Fruit fly (Drosophila melanogaster): ENCODE results near the gene Yp3.

The Yp3 gene

DNA sequence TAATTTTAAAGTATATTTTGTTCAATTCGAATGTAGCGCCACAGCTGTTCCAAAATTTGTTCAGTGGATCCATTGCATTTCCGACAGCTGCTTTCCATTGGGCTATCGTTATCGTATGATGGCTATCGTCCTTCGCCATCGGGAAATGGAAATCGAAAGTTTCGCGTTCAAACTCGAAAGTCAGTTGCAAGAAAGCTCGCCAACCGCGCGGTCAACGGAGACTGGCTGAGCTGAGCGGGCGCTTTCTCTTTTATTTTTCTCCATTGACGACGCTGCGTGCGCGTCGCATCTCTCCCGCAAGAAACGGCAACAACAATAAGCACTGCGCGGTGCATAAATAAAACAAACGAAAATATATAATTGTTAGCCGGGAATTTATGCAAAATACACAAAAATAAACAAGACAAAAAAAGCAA lies 24.2 kb downstream of the Yp3 start, which contains the start of gene inaE (continued):
- TF ChIP-seq slbo (GFP tag; IDR thresholded peaks at IDR 0.05): no peak
- TF ChIP-seq CG18599 (GFP tag; optimal IDR thresholded peaks at IDR 0.05): no peak
- TF ChIP-seq ap (GFP tag; IDR thresholded peaks at IDR 0.05): no peak
- no peak for TF ChIP-seq CG18011 (GFP tag; optimal IDR thresholded peaks at IDR 0.05)
- TF ChIP-seq br (optimal IDR thresholded peaks at IDR 0.05): no peak
- no peak; the same call in 1 of the 2 replicates for TF ChIP-seq ranshi (GFP tag; IDR thresholded peaks at IDR 0.05)
- TF ChIP-seq CG16813 (GFP tag; IDR thresholded peaks at IDR 0.05; ENCODE audit: partially characterized antibody): 0 out of 3 replicates have a peak, but pooled peaks have one; percentile 40
- TF ChIP-seq CG7963 (GFP tag; IDR thresholded peaks at IDR 0.05; ENCODE audit: partially characterized antibody): 0 out of 3 replicates have a peak, but pooled peaks have one; percentile 36
- TF ChIP-seq sqz (GFP tag; optimal IDR thresholded peaks at IDR 0.05): no peak
- no peak for TF ChIP-seq Oli (tag; optimal IDR thresholded peaks at IDR 0.05)
- TF ChIP-seq CG4360 (GFP tag; IDR thresholded peaks at IDR 0.05): peak; percentile 38; the same call in 1 of the 2 replicates
- no peak for TF ChIP-seq Max (GFP tag; optimal IDR thresholded peaks at IDR 0.05)
- 0 out of 4 replicates have a peak, but pooled peaks have one; percentile 63 for TF ChIP-seq chinmo (GFP tag; IDR thresholded peaks at IDR 0.05; ENCODE audit: partially characterized antibody)
- no peak for TF ChIP-seq CG31365 (tag; optimal IDR thresholded peaks at IDR 0.05)
- TF ChIP-seq CG8924 (tag; optimal IDR thresholded peaks at IDR 0.05): peak; percentile 1
- peak; percentile 69 for TF ChIP-seq CG13287 (GFP tag; IDR thresholded peaks at IDR 0.05; ENCODE audit: partially characterized antibody)
- TF ChIP-seq vvl (GFP tag; IDR thresholded peaks at IDR 0.05): peak; percentile 60; the same call in 1 of the 2 replicates
- TF ChIP-seq chif (GFP tag; optimal IDR thresholded peaks at IDR 0.05): no peak
- no peak for TF ChIP-seq jing (GFP tag; optimal IDR thresholded peaks at IDR 0.05)
- no peak for TF ChIP-seq CG12219 (GFP tag; optimal IDR thresholded peaks at IDR 0.05)
- no peak for TF ChIP-seq CG8765 (GFP tag; IDR thresholded peaks at IDR 0.05)
- TF ChIP-seq sima (GFP tag; optimal IDR thresholded peaks at IDR 0.05): no peak
- TF ChIP-seq Hmx (GFP tag; optimal IDR thresholded peaks at IDR 0.05): no peak
- TF ChIP-seq dan (GFP tag; IDR thresholded peaks at IDR 0.05): no peak
- no peak for TF ChIP-seq z (GFP tag; IDR thresholded peaks at IDR 0.05)
- TF ChIP-seq CG10654 (GFP tag; optimal IDR thresholded peaks at IDR 0.05): no peak
- TF ChIP-seq al (GFP tag; IDR thresholded peaks at IDR 0.05): no peak
- peak; percentile 94 for TF ChIP-seq Blimp-1 (GFP tag; optimal IDR thresholded peaks at IDR 0.05)
- no peak for TF ChIP-seq cas (GFP tag; IDR thresholded peaks at IDR 0.05)
- no peak for TF ChIP-seq p53 (GFP tag; optimal IDR thresholded peaks at IDR 0.05)
- no peak for TF ChIP-seq Camta (GFP tag; optimal IDR thresholded peaks at IDR 0.05)
- TF ChIP-seq CG18619 (GFP tag; optimal IDR thresholded peaks at IDR 0.05): no peak
- no peak for TF ChIP-seq kni (GFP tag; optimal IDR thresholded peaks at IDR 0.05)
- no peak for TF ChIP-seq CG16779 (GFP tag; IDR thresholded peaks at IDR 0.05)
- no peak for TF ChIP-seq Tbp (GFP tag; optimal IDR thresholded peaks at IDR 0.05)
- TF ChIP-seq HmgD (GFP tag; optimal IDR thresholded peaks at IDR 0.05): no peak
- no peak for TF ChIP-seq Atf-2 (GFP tag; optimal IDR thresholded peaks at IDR 0.05)
- no peak for TF ChIP-seq D (optimal IDR thresholded peaks at IDR 0.05)
- TF ChIP-seq D (GFP tag; optimal IDR thresholded peaks at IDR 0.05): no peak
- no peak for TF ChIP-seq Kr (GFP tag; optimal IDR thresholded peaks at IDR 0.05)
- TF ChIP-seq CG1233 (GFP tag; optimal IDR thresholded peaks at IDR 0.05): peak; percentile 20
- peak; percentile 17 for TF ChIP-seq Nf-YC (tag; optimal IDR thresholded peaks at IDR 0.05)
- TF ChIP-seq CG9609 (GFP tag; optimal IDR thresholded peaks at IDR 0.05): no peak
- no peak for TF ChIP-seq CG17568 (GFP tag; optimal IDR thresholded peaks at IDR 0.05)
- peak; percentile 38 for TF ChIP-seq Hand (GFP tag; optimal IDR thresholded peaks at IDR 0.05)
- TF ChIP-seq CG31224 (GFP tag; IDR thresholded peaks at IDR 0.05): no peak
- TF ChIP-seq CG6689 (GFP tag; IDR thresholded peaks at IDR 0.05): no peak
- no peak for TF ChIP-seq mam (GFP tag; optimal IDR thresholded peaks at IDR 0.05)
- TF ChIP-seq Poxn (GFP tag; IDR thresholded peaks at IDR 0.05): no peak
- TF ChIP-seq CG34376 (GFP tag; optimal IDR thresholded peaks at IDR 0.05): no peak
- peak; percentile 6 for TF ChIP-seq CG11723 (GFP tag; optimal IDR thresholded peaks at IDR 0.05)
- TF ChIP-seq CG16815 (GFP tag; optimal IDR thresholded peaks at IDR 0.05): no peak
